Fruit fly (Drosophila melanogaster): ENCODE data around the gene Rev1.

Gene Rev1

dm6 chr3L:613578-614300 lies 40.4 kb upstream of the Rev1 start:
- TF ChIP-seq Jra (GFP tag; optimal IDR thresholded peaks at IDR 0.05) (no peak), dl (GFP tag; optimal IDR thresholded peaks at IDR 0.05; ENCODE audit: insufficient read depth in 1 of 2, partially characterized antibody in 2 of 2) (no peak), brk (GFP tag; optimal IDR thresholded peaks at IDR 0.05) (no peak), foxo (GFP tag; optimal IDR thresholded peaks at IDR 0.05) (peak in 1 of 2 experiments; percentile 19), usp (GFP tag; optimal IDR thresholded peaks at IDR 0.05) (no peak), tai (GFP tag; optimal IDR thresholded peaks at IDR 0.05) (no peak), Hnf4 (GFP tag; optimal IDR thresholded peaks at IDR 0.05) (no peak), rgr (GFP tag; optimal IDR thresholded peaks at IDR 0.05) (peak; percentile 9), CrebA (GFP tag; optimal IDR thresholded peaks at IDR 0.05; ENCODE audit: borderline replicate concordance) (no peak), br (GFP tag; optimal IDR thresholded peaks at IDR 0.05) (no peak), Mio (GFP tag; optimal IDR thresholded peaks at IDR 0.05) (no peak), N (GFP tag; optimal IDR thresholded peaks at IDR 0.05) (no peak), fru (GFP tag; optimal IDR thresholded peaks at IDR 0.05) (peak; percentile 21), Vsx2 (GFP tag; optimal IDR thresholded peaks at IDR 0.05; ENCODE audit: partially characterized antibody) (no peak), Abd-B (GFP tag; optimal IDR thresholded peaks at IDR 0.05) (no peak), Dif (GFP tag; optimal IDR thresholded peaks at IDR 0.05; ENCODE audit: partially characterized antibody) (no peak), Dfd (GFP tag; optimal IDR thresholded peaks at IDR 0.05) (no peak), dsf (GFP tag; optimal IDR thresholded peaks at IDR 0.05; ENCODE audit: borderline replicate concordance) (no peak), sv (GFP tag; optimal IDR thresholded peaks at IDR 0.05) (peak; percentile 10), OdsH (GFP tag; optimal IDR thresholded peaks at IDR 0.05) (no peak), Hr83 (GFP tag; optimal IDR thresholded peaks at IDR 0.05; ENCODE audit: poor library complexity, severe bottlenecking) (no peak), lola (GFP tag; optimal IDR thresholded peaks at IDR 0.05) (no peak), psq (GFP tag; optimal IDR thresholded peaks at IDR 0.05) (no peak), dmrt93B (GFP tag; optimal IDR thresholded peaks at IDR 0.05) (no peak), HLH106 (tag; optimal IDR thresholded peaks at IDR 0.05) (no peak), ey (GFP tag; optimal IDR thresholded peaks at IDR 0.05) (no peak), h (GFP tag; optimal IDR thresholded peaks at IDR 0.05) (peak; percentile 15), sage (GFP tag; optimal IDR thresholded peaks at IDR 0.05) (no peak)

- TF ChIP-seq Dfd (GFP tag; optimal IDR thresholded peaks at IDR 0.05) = peak; percentile 35
- TF ChIP-seq fru (GFP tag; optimal IDR thresholded peaks at IDR 0.05) = no peak
Observed at dm6 chr3L:614751-615424, 39.3 kb upstream of the Rev1 start.

dm6 chr3L:615425-616046 lies 38.6 kb upstream of the Rev1 start:
- TF ChIP-seq br (GFP tag; optimal IDR thresholded peaks at IDR 0.05) = peak; percentile 0
- no peak for TF ChIP-seq Hr83 (GFP tag; optimal IDR thresholded peaks at IDR 0.05; ENCODE audit: poor library complexity, severe bottlenecking)
- TF ChIP-seq ey (GFP tag; optimal IDR thresholded peaks at IDR 0.05) = peak; percentile 7
- TF ChIP-seq sv (GFP tag; optimal IDR thresholded peaks at IDR 0.05) = peak; percentile 82
- no peak for TF ChIP-seq N (GFP tag; optimal IDR thresholded peaks at IDR 0.05)
- TF ChIP-seq foxo (GFP tag; optimal IDR thresholded peaks at IDR 0.05) = peak in 1 of 2 experiments; percentile 30
- peak; percentile 51 for TF ChIP-seq fru (GFP tag; optimal IDR thresholded peaks at IDR 0.05)
- peak; percentile 1 for TF ChIP-seq OdsH (GFP tag; optimal IDR thresholded peaks at IDR 0.05)
- TF ChIP-seq sage (GFP tag; optimal IDR thresholded peaks at IDR 0.05) = no peak

dm6 chr3L:616099-616481 lies 38.1 kb upstream of the Rev1 start:
- no peak for TF ChIP-seq dl (GFP tag; optimal IDR thresholded peaks at IDR 0.05; ENCODE audit: insufficient read depth in 1 of 2, partially characterized antibody in 2 of 2)
- TF ChIP-seq Sp1 (GFP tag; optimal IDR thresholded peaks at IDR 0.05) = no peak
- no peak for TF ChIP-seq Jra (GFP tag; optimal IDR thresholded peaks at IDR 0.05)
- TF ChIP-seq br (GFP tag; optimal IDR thresholded peaks at IDR 0.05) = no peak

Data from whole organism, wandering third instar larva.